Fruit fly (Drosophila melanogaster): Measurements from ENCODE around the gene Npc1a.

- no peak for TF ChIP-seq CG12605 (GFP tag; IDR thresholded peaks at IDR 0.05)
- peak; percentile 16 for TF ChIP-seq CG9948 (tag; optimal IDR thresholded peaks at IDR 0.05)
- TF ChIP-seq CG32121 (GFP tag; IDR thresholded peaks at IDR 0.05): no peak
- TF ChIP-seq CG10348 (GFP tag; IDR thresholded peaks at IDR 0.05): no peak
- TF ChIP-seq Snoo (tag; optimal IDR thresholded peaks at IDR 0.05): no peak
- TF ChIP-seq CG8159 (tag; optimal IDR thresholded peaks at IDR 0.05): no peak
- TF ChIP-seq CG14655 (GFP tag; optimal IDR thresholded peaks at IDR 0.05): no peak
- no peak for TF ChIP-seq Pif1B (GFP tag; optimal IDR thresholded peaks at IDR 0.05)
- TF ChIP-seq CG17806 (tag; optimal IDR thresholded peaks at IDR 0.05): no peak
- TF ChIP-seq rn (GFP tag; IDR thresholded peaks at IDR 0.05): no peak
- TF ChIP-seq CG8301 (tag; optimal IDR thresholded peaks at IDR 0.05): no peak
- no peak for TF ChIP-seq Pif1A (GFP tag; optimal IDR thresholded peaks at IDR 0.05)
- TF ChIP-seq CG13204 (GFP tag; optimal IDR thresholded peaks at IDR 0.05): no peak
- TF ChIP-seq fd96Ca (GFP tag; IDR thresholded peaks at IDR 0.05): no peak
Observed at dm6 chr2L:10238726-10239652, 18.0 kb upstream of the Npc1a start, which contains the start of gene me31B.

Data from whole organism, pupa.